Worm (Caenorhabditis elegans): Measurements from ENCODE around the gene Y41D4A.6.

Y41D4A.6 gene

DNA sequence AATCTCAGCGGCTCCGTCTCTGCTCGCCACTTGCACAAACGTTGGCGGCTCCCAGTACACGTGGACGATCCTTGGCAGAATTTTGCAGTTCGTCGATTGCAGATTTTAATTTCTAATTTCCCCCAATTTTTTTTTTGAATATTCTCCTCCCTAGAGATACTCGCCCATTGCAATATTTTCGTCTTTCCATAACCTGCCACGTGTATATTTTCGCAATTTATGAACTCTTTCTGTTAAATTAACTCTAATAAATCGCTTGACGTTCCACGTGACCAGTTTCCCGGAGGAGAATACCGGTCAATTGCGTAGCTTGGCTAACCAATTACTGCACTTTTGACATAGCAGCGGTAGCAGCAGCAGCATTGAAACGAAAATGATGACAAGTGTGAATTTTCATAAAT is 36.9 kb downstream of the Y41D4A.6 start (continued):
- no peak for TF ChIP-seq F44E2.7 (GFP tag; IDR thresholded peaks at IDR 0.05)
- TF ChIP-seq ces-1 (GFP tag; optimal IDR thresholded peaks at IDR 0.05) = no peak
- TF ChIP-seq jun-1 (tag; optimal IDR thresholded peaks at IDR 0.05) = no peak
- no peak for TF ChIP-seq nhr-76 (tag; optimal IDR thresholded peaks at IDR 0.05)
- no peak for TF ChIP-seq skn-1 (tag; optimal IDR thresholded peaks at IDR 0.05)
- peak in 1 of 2 experiments; percentile 46 for TF ChIP-seq ZK546.5 (tag; optimal IDR thresholded peaks at IDR 0.05)
- no peak for TF ChIP-seq lin-15B (tag; optimal IDR thresholded peaks at IDR 0.05)
- peak; percentile 44 for TF ChIP-seq dve-1 (tag; optimal IDR thresholded peaks at IDR 0.05; ENCODE audit: insufficient read depth)
- TF ChIP-seq lin-38 (GFP tag; IDR thresholded peaks at IDR 0.05) = peak; percentile 67
- TF ChIP-seq lin-1 (GFP tag; IDR thresholded peaks at IDR 0.05) = no peak
- 0 out of 2 replicates have a peak, but pooled peaks have one; percentile 5 for TF ChIP-seq arid-1 (GFP tag; conservative IDR thresholded peaks at IDR 0.05)
- no peak for TF ChIP-seq set-16 (GFP tag; IDR thresholded peaks at IDR 0.05)
- TF ChIP-seq F49E8.2 (tag; optimal IDR thresholded peaks at IDR 0.05; ENCODE audit: borderline replicate concordance) = peak; percentile 52
- TF ChIP-seq nhr-10 (tag; optimal IDR thresholded peaks at IDR 0.05) = no peak
- TF ChIP-seq dpl-1 (GFP tag; optimal IDR thresholded peaks at IDR 0.05) = no peak
- TF ChIP-seq aly-2 (tag; optimal IDR thresholded peaks at IDR 0.05) = no peak
- TF ChIP-seq Y5F2A.4 (GFP tag; optimal IDR thresholded peaks at IDR 0.05) = no peak
- TF ChIP-seq Y48G9A.11 (GFP tag; IDR thresholded peaks at IDR 0.05) = 0 out of 2 replicates have a peak, but pooled peaks have one; percentile 37
- no peak for TF ChIP-seq snpc-4 (tag; optimal IDR thresholded peaks at IDR 0.05)
- peak; percentile 65; the same call in 1 of the 2 replicates for TF ChIP-seq pha-4 (GFP tag; IDR thresholded peaks at IDR 0.05)
- no peak for TF ChIP-seq pha-4 (tag; optimal IDR thresholded peaks at IDR 0.05)
- TF ChIP-seq fos-1 (tag; optimal IDR thresholded peaks at IDR 0.05) = no peak
- TF ChIP-seq nhr-102 (tag; optimal IDR thresholded peaks at IDR 0.05) = no peak
- no peak for TF ChIP-seq zfp-3 (GFP tag; conservative IDR thresholded peaks at IDR 0.05)
- no peak for TF ChIP-seq cey-2 (tag; optimal IDR thresholded peaks at IDR 0.05; ENCODE audit: borderline replicate concordance, insufficient read depth)
- TF ChIP-seq hif-1 (tag; optimal IDR thresholded peaks at IDR 0.05) = no peak
- TF ChIP-seq pqm-1 (tag; optimal IDR thresholded peaks at IDR 0.05) = no peak
- no peak for TF ChIP-seq ceh-20 (GFP tag; IDR thresholded peaks at IDR 0.05)
- no peak for TF ChIP-seq lim-7 (GFP tag; IDR thresholded peaks at IDR 0.05)
- no peak for TF ChIP-seq aha-1 (tag)
- no peak for TF ChIP-seq F37D6.2 (tag; optimal IDR thresholded peaks at IDR 0.05)
- peak; percentile 56; the same call in 1 of the 2 replicates for TF ChIP-seq snpc-1.2 (GFP tag; IDR thresholded peaks at IDR 0.05)
- TF ChIP-seq nhr-237 (tag; optimal IDR thresholded peaks at IDR 0.05) = no peak
- no peak for TF ChIP-seq ctbp-1 (GFP tag; IDR thresholded peaks at IDR 0.05)
- TF ChIP-seq egl-43 (GFP tag; IDR thresholded peaks at IDR 0.05) = no peak; the same call in 1 of the 2 replicates
- no peak for TF ChIP-seq ZK337.2 (GFP tag; IDR thresholded peaks at IDR 0.05)
- no peak for TF ChIP-seq Y75B8A.6 (GFP tag; IDR thresholded peaks at IDR 0.05)
- TF ChIP-seq ztf-7 (tag; optimal IDR thresholded peaks at IDR 0.05) = no peak
- no peak for TF ChIP-seq nhr-28 (tag; optimal IDR thresholded peaks at IDR 0.05)
- no peak for TF ChIP-seq F26F4.8 (GFP tag; conservative IDR thresholded peaks at IDR 0.05)
- peak; percentile 46 for TF ChIP-seq T26A8.4 (GFP tag; IDR thresholded peaks at IDR 0.05)
- TF ChIP-seq mdl-1 (tag; optimal IDR thresholded peaks at IDR 0.05) = no peak
- TF ChIP-seq vab-7 (GFP tag; IDR thresholded peaks at IDR 0.05) = no peak
- TF ChIP-seq lir-3 (tag; optimal IDR thresholded peaks at IDR 0.05) = no peak
- TF ChIP-seq ztf-11 (tag; optimal IDR thresholded peaks at IDR 0.05) = no peak
- TF ChIP-seq mes-2 (tag; optimal IDR thresholded peaks at IDR 0.05; ENCODE audit: poor library complexity, severe bottlenecking) = peak; percentile 20
- TF ChIP-seq nhr-6 (tag; optimal IDR thresholded peaks at IDR 0.05) = no peak
- TF ChIP-seq nhr-77 (tag; optimal IDR thresholded peaks at IDR 0.05) = no peak
- no peak for TF ChIP-seq tag-97 (GFP tag; IDR thresholded peaks at IDR 0.05)
- TF ChIP-seq lin-39 (tag; optimal IDR thresholded peaks at IDR 0.05) = no peak
- no peak for TF ChIP-seq unc-39 (tag; optimal IDR thresholded peaks at IDR 0.05)
- no peak for TF ChIP-seq nhr-42 (GFP tag; IDR thresholded peaks at IDR 0.05)
- no peak for TF ChIP-seq T20F7.1 (GFP tag; optimal IDR thresholded peaks at IDR 0.05)
